Worm (Caenorhabditis elegans) whole organism, early embryonic: ENCODE results near the gene rabr-1.

Source experiments
- B0310.2 ChIP-seq: sonication (generic microtip); optimal IDR thresholded peaks from 2 replicates; lab custom pipeline; 2016; ENCODE audit warnings: mild to moderate bottlenecking, missing genetic modification characterization, missing compliant biosample characterization
- F13C5.2 ChIP-seq: sonication (generic microtip); optimal IDR thresholded peaks from 2 replicates; lab custom pipeline; 2017; ENCODE audit warnings: mild to moderate bottlenecking, missing genetic modification characterization, inconsistent platforms, missing compliant biosample characterization
- aly-1 ChIP-seq: sonication (generic microtip); optimal IDR thresholded peaks from 2 replicates; lab custom pipeline; 2016; ENCODE audit warnings: missing genetic modification characterization, missing compliant biosample characterization
- ama-1 ChIP-seq: fragments of 150-350 bp; optimal IDR thresholded peaks from 2 replicates; lab custom pipeline; 2014
- ceh-13 ChIP-seq: fragments of 200-800 bp; sonication (Bioruptor generic); optimal IDR thresholded peaks from 2 replicates; lab custom pipeline; 2018; ENCODE audit warnings: mild to moderate bottlenecking, missing genetic modification characterization, missing compliant biosample characterization
- ceh-36 ChIP-seq: sonication (generic microtip); optimal IDR thresholded peaks from 2 replicates; lab custom pipeline; 2016; ENCODE audit warnings: missing genetic modification characterization, inconsistent platforms, missing compliant biosample characterization
- ets-7 ChIP-seq: sonication (generic microtip); optimal IDR thresholded peaks from 2 replicates; lab custom pipeline; 2016; ENCODE audit warnings: missing genotype, missing genetic modification characterization, missing compliant biosample characterization
- hmg-4 ChIP-seq: fragments of 200-800 bp; sonication (Bioruptor generic); optimal IDR thresholded peaks from 2 replicates; lab custom pipeline; 2018; ENCODE audit warnings: mild to moderate bottlenecking, missing genetic modification characterization, missing compliant biosample characterization
- hnd-1 ChIP-seq: sonication (generic microtip); optimal IDR thresholded peaks from 2 replicates; lab custom pipeline; 2016; ENCODE audit warnings: missing genetic modification characterization, missing compliant biosample characterization
- pes-1 ChIP-seq: fragments of 200-800 bp; sonication (Bioruptor generic); IDR thresholded peaks from 2 replicates; pipeline ENCODE4 v1.3.6; 2022; ENCODE audit warnings: missing genetic modification reagents, missing genetic modification characterization, missing compliant biosample characterization
- sea-1 ChIP-seq: fragments of 200-800 bp; sonication (Bioruptor generic); conservative IDR thresholded peaks from 2 replicates; pipeline ENCODE4 v1.3.6; 2022; ENCODE audit warnings: missing genetic modification characterization, missing compliant biosample characterization
- tbx-37 ChIP-seq: fragments of 200-800 bp; sonication (Bioruptor generic); conservative IDR thresholded peaks from 2 replicates; pipeline ENCODE4 v1.3.6; 2022; ENCODE audit warnings: missing genetic modification reagents, missing genetic modification characterization, missing compliant biosample characterization

ce11 chrX:2516949-2517696, 21.1 kb downstream of the rabr-1 start:
- TF ChIP-seq hnd-1 (tag; lab: Kevin White, UChicago) (no peak), ama-1 (lab: Kevin White, UChicago) (no peak), ets-7 (tag; lab: Kevin White, UChicago) (no peak), sea-1 (GFP tag; lab: Robert Waterston, UW) (no peak), aly-1 (tag; lab: Kevin White, UChicago) (no peak), ceh-13 (GFP tag; lab: Kevin White, UChicago) (no peak), B0310.2 (no peak), tbx-37 (GFP tag; lab: Robert Waterston, UW) (no peak), pes-1 (no peak), hmg-4 (GFP tag; lab: Kevin White, UChicago) (no peak), ceh-36 (tag; lab: Kevin White, UChicago) (no peak), F13C5.2 (no peak)
